Fruit fly (Drosophila melanogaster) Kc167 (cell line): ENCODE measurements around the gene Orc2.

ENCODE experiments used
- Myc ChIP-seq: fragments of >200 bp; optimal IDR thresholded peaks from 2 replicates; lab custom pipeline; 2017; ENCODE audit warnings: missing external identifiers
- Sin3A ChIP-seq: fragments of >200 bp; optimal IDR thresholded peaks from 2 replicates; lab custom pipeline; 2018; ENCODE audit warnings: missing external identifiers
- h ChIP-seq: fragments of >200 bp; optimal IDR thresholded peaks from 3 replicates; lab custom pipeline; 2018; ENCODE audit warnings: missing external identifiers
- insv ChIP-seq: fragments of >200 bp; optimal IDR thresholded peaks from 3 replicates; lab custom pipeline; 2018; ENCODE audit warnings: missing external identifiers
- psq ChIP-seq: fragments of >200 bp; optimal IDR thresholded peaks from 2 replicates; lab custom pipeline; 2017; ENCODE audit warnings: missing external identifiers
- ttk ChIP-seq: sonication (Bioruptor generic); optimal IDR thresholded peaks from 2 replicates; lab custom pipeline; 2017; ENCODE audit warnings: missing external identifiers

Gene Orc2

dm6 chr3R:13943360-13943759 lies 21.3 kb upstream of the Orc2 start, which contains the start of gene Art9:
Gene Art9, minus strand, starts transcription at chr3R:13943460.
- no peak for TF ChIP-seq Myc (lab: Kevin White, UChicago)
- TF ChIP-seq Sin3A (lab: Kevin White, UChicago) = no peak
- no peak for TF ChIP-seq psq
- no peak for TF ChIP-seq insv (lab: Kevin White, UChicago)
- TF ChIP-seq h = no peak
- TF ChIP-seq ttk (lab: Kevin White, UChicago) = no peak

- TF ChIP-seq Sin3A (lab: Kevin White, UChicago) = no peak
- TF ChIP-seq psq = no peak
- no peak for TF ChIP-seq Myc (lab: Kevin White, UChicago)
- TF ChIP-seq insv (lab: Kevin White, UChicago) = no peak
- no peak for TF ChIP-seq h
- TF ChIP-seq ttk (lab: Kevin White, UChicago) = no peak
These were observed 19.0 kb upstream of the Orc2 start, which contains the start of gene Art6 for dm6 chr3R:13945712-13946111. Gene Art6, minus strand, starts transcription at chr3R:13945812.

dm6 chr3R:13946117-13946516 lies 18.6 kb upstream of the Orc2 start:
- TF ChIP-seq Sin3A (lab: Kevin White, UChicago) (no peak), Myc (lab: Kevin White, UChicago) (no peak)

DNA sequence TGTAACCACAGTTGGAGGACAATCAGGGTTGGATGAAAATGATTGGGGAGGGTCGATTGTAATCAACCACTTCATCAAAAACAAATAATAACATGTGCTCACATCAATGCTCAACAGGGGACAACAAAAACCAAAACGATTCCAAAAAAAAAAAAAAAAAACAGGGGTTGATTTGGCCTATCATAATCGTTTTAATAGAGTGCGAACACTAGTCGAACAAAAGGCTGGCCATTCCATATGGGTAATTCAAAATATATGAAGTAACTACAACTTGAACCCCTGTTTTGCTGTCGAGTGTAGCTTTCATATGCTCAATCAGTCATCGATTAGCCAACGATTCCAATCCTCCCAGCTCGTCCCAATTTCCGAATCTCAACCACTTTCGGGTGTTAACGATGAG lies 17.3 kb upstream of the Orc2 start:
- TF ChIP-seq insv (lab: Kevin White, UChicago) = no peak
- no peak for TF ChIP-seq Sin3A (lab: Kevin White, UChicago)
- TF ChIP-seq ttk (lab: Kevin White, UChicago) = no peak

DNA sequence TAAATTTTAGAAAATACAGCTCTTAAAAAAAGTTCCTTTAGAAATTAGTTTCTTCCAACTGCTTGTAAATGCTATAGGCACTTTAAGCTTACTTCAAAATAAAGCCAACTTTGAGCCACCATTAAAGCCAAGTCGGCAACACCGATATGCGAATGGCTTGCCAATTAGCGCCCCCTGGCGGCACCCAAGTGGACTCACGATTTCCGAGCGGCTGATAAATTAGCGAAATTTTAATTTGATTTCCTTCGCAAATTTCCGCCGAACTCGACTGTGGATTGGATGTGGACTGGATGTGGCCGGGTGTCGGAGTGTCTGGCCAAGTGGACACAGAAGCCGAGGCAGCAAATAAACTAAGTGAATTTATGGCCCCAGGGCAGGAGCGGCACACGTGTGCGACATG lies 16.4 kb upstream of the Orc2 start, which contains the start of gene CG31517:
CG31517 (plus strand) TSS at position 184 of the 400 bp plus-strand sequence.
- TF ChIP-seq Myc (lab: Kevin White, UChicago) = no peak
- TF ChIP-seq psq = no peak
- no peak for TF ChIP-seq Sin3A (lab: Kevin White, UChicago)
- no peak for TF ChIP-seq h

dm6 chr3R:13949571-13949970 lies 15.1 kb upstream of the Orc2 start:
- no peak for TF ChIP-seq ttk (lab: Kevin White, UChicago)
- TF ChIP-seq insv (lab: Kevin White, UChicago) = no peak
- no peak for TF ChIP-seq psq
- no peak for TF ChIP-seq Sin3A (lab: Kevin White, UChicago)
- no peak for TF ChIP-seq Myc (lab: Kevin White, UChicago)
- TF ChIP-seq h = no peak

- TF ChIP-seq ttk (lab: Kevin White, UChicago) = no peak
These were observed 13.6 kb upstream of the Orc2 start, which contains the start of gene CG9926 for dm6 chr3R:13951038-13951437. Gene CG9926, minus strand, starts transcription at chr3R:13951138.

dm6 chr3R:13952303-13952702 lies 12.4 kb upstream of the Orc2 start:
- TF ChIP-seq Sin3A (lab: Kevin White, UChicago) (no peak), h (no peak), Myc (lab: Kevin White, UChicago) (no peak), ttk (lab: Kevin White, UChicago) (no peak), insv (lab: Kevin White, UChicago) (no peak), psq (no peak)

- TF ChIP-seq psq (no peak), Myc (lab: Kevin White, UChicago) (no peak), h (no peak), Sin3A (lab: Kevin White, UChicago) (no peak), insv (lab: Kevin White, UChicago) (no peak), ttk (lab: Kevin White, UChicago) (no peak)
These were observed 9.5 kb upstream of the Orc2 start for dm6 chr3R:13955227-13955626.

dm6 chr3R:13956809-13957351 lies 7.8 kb upstream of the Orc2 start:
- no peak for TF ChIP-seq h
- TF ChIP-seq psq = no peak

DNA sequence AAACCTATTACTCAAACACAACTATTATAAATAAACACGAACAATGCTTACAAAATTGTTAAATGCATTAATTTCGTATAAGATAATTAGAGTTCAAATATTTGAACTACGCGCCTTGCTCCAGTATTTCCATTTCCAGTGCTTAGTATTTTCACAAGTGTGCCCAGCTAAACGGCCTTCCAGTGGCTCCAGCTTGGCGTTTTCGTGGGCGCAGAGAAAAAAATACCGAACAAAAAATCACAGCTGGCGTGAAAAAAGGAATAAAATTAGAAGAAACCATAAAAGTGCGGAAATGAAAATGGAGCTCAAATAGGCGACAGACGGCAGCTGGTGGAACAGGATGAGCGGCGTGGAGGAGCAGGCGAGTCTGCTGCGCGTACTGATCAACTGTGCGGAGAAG lies 6.1 kb upstream of the Orc2 start, which contains the start of gene Ipp:
Ipp (plus strand) TSS at position 208 of the 400 bp plus-strand sequence.
- TF ChIP-seq Sin3A (lab: Kevin White, UChicago) (no peak), ttk (lab: Kevin White, UChicago) (no peak), Myc (lab: Kevin White, UChicago) (no peak), psq (no peak), h (no peak), insv (lab: Kevin White, UChicago) (no peak)

- no peak for TF ChIP-seq h
- no peak for TF ChIP-seq insv (lab: Kevin White, UChicago)
- TF ChIP-seq Myc (lab: Kevin White, UChicago) = no peak
- no peak for TF ChIP-seq psq
- no peak for TF ChIP-seq ttk (lab: Kevin White, UChicago)
- no peak for TF ChIP-seq Sin3A (lab: Kevin White, UChicago)
These were observed 611 bp upstream of the Orc2 start, which contains the start of gene Kots for dm6 chr3R:13964074-13964473. Gene Kots, minus strand, starts transcription at chr3R:13964174.

- no peak for TF ChIP-seq h
- no peak for TF ChIP-seq Sin3A (lab: Kevin White, UChicago)
- TF ChIP-seq ttk (lab: Kevin White, UChicago) = no peak
- TF ChIP-seq Myc (lab: Kevin White, UChicago) = no peak
- TF ChIP-seq insv (lab: Kevin White, UChicago) = no peak
- no peak for TF ChIP-seq psq
These were observed 7.2 kb downstream of the Orc2 start for dm6 chr3R:13971728-13972448.
